Fruit fly (Drosophila melanogaster): ENCODE data around the gene CG31698.

Gene CG31698

dm6 chr2L:3144709-3145108, 28.9 kb downstream of the CG31698 start, which contains the start of gene toc (continued):
- peak; percentile 25 for TF ChIP-seq CG12769 (tag; optimal IDR thresholded peaks at IDR 0.05)
- TF ChIP-seq CG8388 (GFP tag; optimal IDR thresholded peaks at IDR 0.05) = no peak
- no peak for TF ChIP-seq Vsx1 (GFP tag; optimal IDR thresholded peaks at IDR 0.05)
- TF ChIP-seq Deaf1 (tag; optimal IDR thresholded peaks at IDR 0.05) = no peak
- no peak for TF ChIP-seq CG10543 (GFP tag; optimal IDR thresholded peaks at IDR 0.05)
- no peak for TF ChIP-seq Lim3 (GFP tag; IDR thresholded peaks at IDR 0.05)
- no peak for TF ChIP-seq lmd (GFP tag; IDR thresholded peaks at IDR 0.05)
- TF ChIP-seq fd102C (GFP tag; optimal IDR thresholded peaks at IDR 0.05) = no peak
- no peak for TF ChIP-seq al (GFP tag; IDR thresholded peaks at IDR 0.05)
- no peak for TF ChIP-seq CG11560 (tag; IDR thresholded peaks at IDR 0.05)
- no peak for TF ChIP-seq CG12942 (GFP tag; optimal IDR thresholded peaks at IDR 0.05)
- peak; percentile 84 for TF ChIP-seq pzg (GFP tag; optimal IDR thresholded peaks at IDR 0.05)
- TF ChIP-seq peb (GFP tag; IDR thresholded peaks at IDR 0.05) = no peak
- peak; percentile 67 for TF ChIP-seq vvl (GFP tag; IDR thresholded peaks at IDR 0.05)
- peak; percentile 2 for TF ChIP-seq CG1792 (GFP tag; optimal IDR thresholded peaks at IDR 0.05)
- peak; percentile 94 for TF ChIP-seq Bgb (GFP tag; IDR thresholded peaks at IDR 0.05; ENCODE audit: partially characterized antibody)
- no peak for TF ChIP-seq CG8089 (GFP tag; optimal IDR thresholded peaks at IDR 0.05)
- TF ChIP-seq Sin3A (optimal IDR thresholded peaks at IDR 0.05) = no peak
- TF ChIP-seq CG7987 (GFP tag; optimal IDR thresholded peaks at IDR 0.05) = no peak
- no peak for TF ChIP-seq CG8765 (GFP tag; IDR thresholded peaks at IDR 0.05)
- no peak; the same call in 2 of the 3 replicates for TF ChIP-seq ken (GFP tag; IDR thresholded peaks at IDR 0.05)
- no peak for TF ChIP-seq D19B (GFP tag; optimal IDR thresholded peaks at IDR 0.05)
- no peak for TF ChIP-seq hkb (optimal IDR thresholded peaks at IDR 0.05)
- no peak for TF ChIP-seq hkb (GFP tag; IDR thresholded peaks at IDR 0.05)
- TF ChIP-seq CG14050 (GFP tag; IDR thresholded peaks at IDR 0.05) = no peak
- TF ChIP-seq CG9797 (GFP tag; optimal IDR thresholded peaks at IDR 0.05) = no peak
- TF ChIP-seq Ada2b (GFP tag; IDR thresholded peaks at IDR 0.05) = no peak
- peak; percentile 11 for TF ChIP-seq phol (tag; optimal IDR thresholded peaks at IDR 0.05)
- TF ChIP-seq rib (GFP tag; IDR thresholded peaks at IDR 0.05) = no peak; the same call in 1 of the 2 replicates
- no peak for TF ChIP-seq C15 (GFP tag; IDR thresholded peaks at IDR 0.05)
- TF ChIP-seq Doc2 (GFP tag; IDR thresholded peaks at IDR 0.05) = no peak
- peak; percentile 89 for TF ChIP-seq mld (GFP tag; IDR thresholded peaks at IDR 0.05; ENCODE audit: partially characterized antibody)
- TF ChIP-seq CG7963 (GFP tag; IDR thresholded peaks at IDR 0.05; ENCODE audit: partially characterized antibody) = peak; percentile 87
- TF ChIP-seq NC2α (GFP tag; optimal IDR thresholded peaks at IDR 0.05) = no peak
- TF ChIP-seq stc (GFP tag; IDR thresholded peaks at IDR 0.05) = no peak
- no peak for TF ChIP-seq aop (GFP tag; IDR thresholded peaks at IDR 0.05)
- no peak for TF ChIP-seq CG4282 (GFP tag; optimal IDR thresholded peaks at IDR 0.05)
- no peak for TF ChIP-seq CG9437 (GFP tag; optimal IDR thresholded peaks at IDR 0.05)
- TF ChIP-seq crol (GFP tag; IDR thresholded peaks at IDR 0.05) = no peak
- no peak for TF ChIP-seq pb (GFP tag; optimal IDR thresholded peaks at IDR 0.05)
- peak; percentile 10 for TF ChIP-seq sug (tag; optimal IDR thresholded peaks at IDR 0.05)
- TF ChIP-seq CG4360 (GFP tag; IDR thresholded peaks at IDR 0.05) = no peak
- peak; percentile 84 for TF ChIP-seq CG34224 (GFP tag; IDR thresholded peaks at IDR 0.05; ENCODE audit: partially characterized antibody)
- no peak for TF ChIP-seq chm (GFP tag; IDR thresholded peaks at IDR 0.05)
- no peak; the same call in 1 of the 2 replicates for TF ChIP-seq NFAT (GFP tag; IDR thresholded peaks at IDR 0.05)
- no peak for TF ChIP-seq CG12744 (GFP tag; optimal IDR thresholded peaks at IDR 0.05)
- no peak for TF ChIP-seq CG1647 (GFP tag; optimal IDR thresholded peaks at IDR 0.05)
- TF ChIP-seq Hr3 (GFP tag; optimal IDR thresholded peaks at IDR 0.05) = no peak
- TF ChIP-seq CG11247 (GFP tag; IDR thresholded peaks at IDR 0.05) = no peak
- no peak for TF ChIP-seq tll (GFP tag; optimal IDR thresholded peaks at IDR 0.05)
- TF ChIP-seq dysf (GFP tag; IDR thresholded peaks at IDR 0.05) = no peak
- peak; percentile 39 for TF ChIP-seq abd-A (tag; optimal IDR thresholded peaks at IDR 0.05)
- no peak for TF ChIP-seq CG17359 (tag; optimal IDR thresholded peaks at IDR 0.05)

All from whole organism, embryonic.